Worm (Caenorhabditis elegans): Measurements from ENCODE around the gene K05B2.2.

- TF ChIP-seq ceh-16 (tag; optimal IDR thresholded peaks at IDR 0.05) (no peak), lin-39 (tag; optimal IDR thresholded peaks at IDR 0.05) (no peak), crh-2 (tag; optimal IDR thresholded peaks at IDR 0.05) (no peak)
Observed at ce11 chrX:4870683-4871082, 35.2 kb upstream of the K05B2.2 start.

Data from whole organism, L2 larva.